Worm (Caenorhabditis elegans) whole organism, young adult: ENCODE measurements around the gene rme-2.

Experiments used
- B0261.1 ChIP-seq: sonication (generic microtip); optimal IDR thresholded peaks from 2 replicates; lab custom pipeline; 2016; ENCODE audit warnings: mild to moderate bottlenecking, missing genetic modification characterization, moderate library complexity, missing compliant biosample characterization
- F49E8.2 ChIP-seq: sonication (generic microtip); optimal IDR thresholded peaks from 3 replicates; lab custom pipeline; 2017; ENCODE audit warnings: missing genetic modification characterization, mild to moderate bottlenecking, missing compliant biosample characterization, antibody characterized with exemption, moderate library complexity; ENCODE audit not compliant: insufficient read depth
- K11D2.4 ChIP-seq: fragments of 200-800 bp; sonication (Bioruptor generic); IDR thresholded peaks from 2 replicates; pipeline ENCODE4 v1.3.6; 2022; ENCODE audit warnings: missing genetic modification reagents, missing genetic modification characterization, missing compliant biosample characterization
- K12H6.12 ChIP-seq: fragments of 200-800 bp; sonication (Bioruptor generic); optimal IDR thresholded peaks from 2 replicates; lab custom pipeline; 2018; ENCODE audit warnings: mild to moderate bottlenecking, missing genetic modification characterization, missing compliant biosample characterization
- T26A5.8 ChIP-seq: sonication (generic microtip); optimal IDR thresholded peaks from 2 replicates; lab custom pipeline; 2016; ENCODE audit warnings: missing genetic modification characterization, missing compliant biosample characterization
- Y53G8AR.9 ChIP-seq: fragments of 200-800 bp; sonication (Bioruptor generic); conservative IDR thresholded peaks from 2 replicates; pipeline ENCODE4 v1.3.6; 2022; ENCODE audit warnings: missing genetic modification reagents, missing genetic modification characterization, missing compliant biosample characterization
- Y56A3A.18 ChIP-seq: fragments of 200-800 bp; sonication (Bioruptor generic); IDR thresholded peaks from 2 replicates; pipeline ENCODE4 v1.3.6; 2022; ENCODE audit warnings: missing genetic modification reagents, missing genetic modification characterization, missing compliant biosample characterization
- Y79H2A.3 ChIP-seq: fragments of 200-800 bp; sonication (Bioruptor generic); conservative IDR thresholded peaks from 2 replicates; pipeline ENCODE4 v1.3.6; 2022; ENCODE audit warnings: missing genetic modification reagents, missing genetic modification characterization, missing compliant biosample characterization
- aptf-2 ChIP-seq: fragments of 200-800 bp; sonication (Bioruptor generic); conservative IDR thresholded peaks from 2 replicates; pipeline ENCODE4 v1.3.6; 2022; ENCODE audit warnings: missing genetic modification reagents, missing genetic modification characterization, missing compliant biosample characterization
- athp-1 ChIP-seq: sonication (generic microtip); optimal IDR thresholded peaks from 2 replicates; lab custom pipeline; 2017; ENCODE audit warnings: mild to moderate bottlenecking, missing genetic modification characterization, missing compliant biosample characterization
- bed-1 ChIP-seq: fragments of 200-800 bp; sonication (Bioruptor generic); IDR thresholded peaks from 2 replicates; pipeline ENCODE4 v1.3.6; 2022; ENCODE audit warnings: missing genetic modification reagents, missing genetic modification characterization, missing compliant biosample characterization
- ceh-27 ChIP-seq: fragments of 200-800 bp; sonication (Bioruptor generic); optimal IDR thresholded peaks from 2 replicates; lab custom pipeline; 2018; ENCODE audit warnings: mild to moderate bottlenecking, missing genetic modification characterization, moderate library complexity, missing compliant biosample characterization
- ceh-58 ChIP-seq: fragments of 200-800 bp; sonication (Bioruptor generic); IDR thresholded peaks from 2 replicates; pipeline ENCODE4 v1.3.6; 2022; ENCODE audit warnings: missing genetic modification characterization, missing compliant biosample characterization
- dox-1 ChIP-seq: fragments of 200-800 bp; sonication (Bioruptor generic); IDR thresholded peaks from 2 replicates; pipeline ENCODE4 v1.3.6; 2022; ENCODE audit warnings: missing genetic modification reagents, missing genetic modification characterization, missing compliant biosample characterization
- dpl-1 ChIP-seq: fragments of 150-350 bp; optimal IDR thresholded peaks from 2 replicates; lab custom pipeline; 2014; ENCODE audit warnings: missing biosample characterization, missing genetic modification reagents, missing genetic modification characterization
- ekl-4 ChIP-seq: fragments of 200-800 bp; sonication (Bioruptor generic); IDR thresholded peaks from 2 replicates; pipeline ENCODE4 v1.3.6; 2022; ENCODE audit warnings: missing genetic modification reagents, missing genetic modification characterization, missing compliant biosample characterization
- hlh-12 ChIP-seq: sonication (generic microtip); optimal IDR thresholded peaks from 2 replicates; lab custom pipeline; 2016; ENCODE audit warnings: missing genetic modification characterization, missing compliant biosample characterization
- lin-35 ChIP-seq, 3 experiments: fragments of 150-350 bp in 2 of 3; sonication (generic microtip) in 1 of 3; optimal IDR thresholded peaks; 2 replicates each; lab custom pipeline; 2014 to 2018; ENCODE audit warnings: missing biosample characterization in 3 of 3, missing genetic modification characterization in 3 of 3, missing genetic modification reagents in 3 of 3
- lsl-1 ChIP-seq: fragments of 200-800 bp; sonication (Bioruptor generic); optimal IDR thresholded peaks from 2 replicates; lab custom pipeline; 2018; ENCODE audit warnings: mild to moderate bottlenecking, missing genetic modification characterization, moderate library complexity, missing compliant biosample characterization
- lsy-27 ChIP-seq: sonication (generic microtip); optimal IDR thresholded peaks from 2 replicates; lab custom pipeline; 2017; ENCODE audit warnings: missing genetic modification characterization, mild to moderate bottlenecking, missing compliant biosample characterization, antibody characterized with exemption, missing genotype, borderline replicate concordance; ENCODE audit not compliant: insufficient read depth
- madf-3 ChIP-seq: fragments of 200-800 bp; sonication (Bioruptor generic); IDR thresholded peaks from 2 replicates; pipeline ENCODE4 v1.3.6; 2022; ENCODE audit warnings: missing genetic modification reagents, missing genetic modification characterization, missing compliant biosample characterization
- madf-8 ChIP-seq: fragments of 200-800 bp; sonication (Bioruptor generic); conservative IDR thresholded peaks from 2 replicates; pipeline ENCODE4 v1.3.6; 2022; ENCODE audit warnings: missing genetic modification reagents, missing genetic modification characterization, missing compliant biosample characterization
- mel-28 ChIP-seq: sonication (generic microtip); optimal IDR thresholded peaks from 2 replicates; lab custom pipeline; 2016; ENCODE audit warnings: borderline replicate concordance, mild to moderate bottlenecking, missing genetic modification characterization, missing compliant biosample characterization
- nhr-80 ChIP-seq: sonication (generic microtip); optimal IDR thresholded peaks from 2 replicates; lab custom pipeline; 2016; ENCODE audit warnings: missing genetic modification characterization, missing compliant biosample characterization
- pha-4 ChIP-seq: fragments of 150-350 bp; sonication (generic microtip); optimal IDR thresholded peaks from 2 replicates; lab custom pipeline; 2014; ENCODE audit warnings: missing biosample characterization, missing genetic modification reagents, missing genetic modification characterization
- snpc-4 ChIP-seq, 5 experiments: fragments of 150-350 bp in 1 of 5; sonication (generic microtip) in 4 of 5; optimal IDR thresholded peaks; 2 replicates each; lab custom pipeline; 2014 to 2018; ENCODE audit warnings: missing genetic modification characterization in 5 of 5, missing biosample characterization in 3 of 5, antibody characterized with exemption in 2 of 5, mild to moderate bottlenecking in 2 of 5, missing compliant biosample characterization in 2 of 5, missing genotype in 2 of 5, moderate library complexity in 2 of 5, missing genetic modification reagents in 1 of 5
- tbp1 ChIP-seq: fragments of 200-800 bp; sonication (Bioruptor generic); optimal IDR thresholded peaks from 2 replicates; lab custom pipeline; 2018; ENCODE audit warnings: mild to moderate bottlenecking, missing genetic modification characterization, missing compliant biosample characterization
- tlf-1 ChIP-seq: fragments of 200-800 bp; sonication (Bioruptor generic); optimal IDR thresholded peaks from 2 replicates; lab custom pipeline; 2018; ENCODE audit warnings: mild to moderate bottlenecking, missing genetic modification characterization, missing compliant biosample characterization
- unc-130 ChIP-seq: sonication (generic microtip); optimal IDR thresholded peaks from 2 replicates; lab custom pipeline; 2016; ENCODE audit warnings: missing genetic modification reagents, missing genetic modification characterization, missing compliant biosample characterization
- unc-62 ChIP-seq: fragments of 150-350 bp; optimal IDR thresholded peaks from 2 replicates; lab custom pipeline; 2014; ENCODE audit warnings: missing biosample characterization, missing genetic modification reagents, missing genetic modification characterization
- ztf-22 ChIP-seq: fragments of 200-800 bp; sonication (Bioruptor generic); optimal IDR thresholded peaks from 2 replicates; lab custom pipeline; 2018; ENCODE audit warnings: mild to moderate bottlenecking, missing genetic modification characterization, moderate library complexity, missing compliant biosample characterization

rme-2 gene

ce11 chrIV:5494099-5494498, 24.3 kb downstream of the rme-2 start:
- TF ChIP-seq ceh-27 (GFP tag; lab: Kevin White, UChicago) (no peak), K11D2.4 (no peak), lsy-27 (tag; lab: Kevin White, UChicago) (no peak), lsl-1 (GFP tag; lab: Kevin White, UChicago) (no peak)
- TF ChIP-seq, all 124 proteins: peak for 0

ce11 chrIV:5501414-5501813, 31.6 kb downstream of the rme-2 start:
- TF ChIP-seq dox-1 (GFP tag; lab: Robert Waterston, UW) (no peak), Y53G8AR.9 (no peak), hlh-12 (tag; lab: Kevin White, UChicago) (no peak), lsy-27 (tag; lab: Kevin White, UChicago) (no peak), B0261.1 (tag; lab: Kevin White, UChicago) (no peak), nhr-80 (tag; lab: Kevin White, UChicago) (no peak), ceh-58 (GFP tag; lab: Robert Waterston, UW) (no peak), ztf-22 (GFP tag; lab: Kevin White, UChicago) (no peak), tlf-1 (GFP tag; lab: Kevin White, UChicago) (no peak), ekl-4 (GFP tag; lab: Robert Waterston, UW) (no peak)
- TF ChIP-seq, all 124 proteins: peak for 0

DNA sequence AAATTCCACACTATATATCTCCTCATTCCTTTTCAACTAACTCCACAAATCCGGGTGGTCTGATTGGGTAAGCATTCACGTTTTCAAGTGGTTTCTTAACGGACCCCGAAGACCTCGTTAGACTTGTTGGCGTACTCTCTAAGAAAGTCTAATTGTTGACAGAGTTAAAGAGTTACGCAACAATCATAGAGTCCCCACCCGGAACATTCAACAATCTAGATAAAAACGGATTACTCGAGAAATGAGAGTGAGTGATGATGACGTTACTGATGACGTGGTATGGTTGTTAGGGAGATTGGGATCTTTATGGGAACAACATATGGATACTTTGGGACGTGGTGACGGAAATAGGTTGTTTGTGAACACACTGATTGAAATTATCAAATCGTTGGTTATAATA, 32.8 kb downstream of the rme-2 start:
- TF ChIP-seq hlh-12 (tag; lab: Kevin White, UChicago) (no peak), dpl-1 (GFP tag; lab: Kevin White, UChicago) (no peak), aptf-2 (GFP tag; lab: Robert Waterston, UW) (no peak), unc-130 (GFP tag; lab: Kevin White, UChicago) (no peak), bed-1 (no peak), K12H6.12 (tag; lab: Kevin White, UChicago) (no peak), Y56A3A.18 (GFP tag; lab: Robert Waterston, UW) (no peak), pha-4 (tag; lab: Kevin White, UChicago) (no peak)

DNA sequence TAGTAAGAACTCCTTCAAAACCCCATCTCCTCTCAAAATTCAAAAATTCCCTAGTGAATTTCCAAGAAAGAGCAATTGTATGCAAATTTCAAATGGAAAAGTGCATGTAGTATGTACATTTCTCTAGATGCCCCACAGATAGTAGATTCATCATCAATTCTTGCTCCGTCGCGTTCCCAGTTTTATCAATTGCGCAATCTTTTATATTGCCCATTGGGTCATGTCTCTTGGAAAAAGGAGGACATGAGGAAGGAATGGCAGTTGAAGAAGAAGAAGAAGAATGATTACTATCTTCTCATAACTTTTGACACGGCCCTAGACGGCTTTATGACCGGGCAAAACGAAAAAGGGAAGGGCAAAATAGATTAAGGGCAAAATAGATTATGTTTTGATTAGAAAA, 36.8 kb downstream of the rme-2 start:
- TF ChIP-seq nhr-80 (tag; lab: Kevin White, UChicago): no peak

- no peak for TF ChIP-seq unc-62 (GFP tag; lab: Kevin White, UChicago)
- no peak for TF ChIP-seq Y79H2A.3 (GFP tag; lab: Robert Waterston, UW)
- TF ChIP-seq madf-8 (GFP tag; lab: Robert Waterston, UW): no peak
- TF ChIP-seq snpc-4 (GFP tag; optimal IDR thresholded peaks at IDR 0.05; lab: Kevin White, UChicago): no peak
- no peak for TF ChIP-seq snpc-4 (tag; optimal IDR thresholded peaks at IDR 0.05; lab: Kevin White, UChicago)
- TF ChIP-seq F49E8.2 (tag; lab: Kevin White, UChicago): no peak
- TF ChIP-seq athp-1 (tag; lab: Kevin White, UChicago): no peak
- TF ChIP-seq mel-28 (tag; lab: Kevin White, UChicago): no peak
- TF ChIP-seq madf-3 (GFP tag; lab: Robert Waterston, UW): no peak
Measured at ce11 chrIV:5507754-5508153, 37.9 kb downstream of the rme-2 start.

- TF ChIP-seq T26A5.8 (tag; lab: Kevin White, UChicago) (no peak), tbp1 (GFP tag; lab: Kevin White, UChicago) (no peak), lin-35 (GFP tag; optimal IDR thresholded peaks at IDR 0.05; lab: Kevin White, UChicago) (no peak)
Measured at ce11 chrIV:5514789-5515188, 45.0 kb downstream of the rme-2 start.
